Worm (Caenorhabditis elegans): ENCODE measurements around the gene tmem-258.

DNA sequence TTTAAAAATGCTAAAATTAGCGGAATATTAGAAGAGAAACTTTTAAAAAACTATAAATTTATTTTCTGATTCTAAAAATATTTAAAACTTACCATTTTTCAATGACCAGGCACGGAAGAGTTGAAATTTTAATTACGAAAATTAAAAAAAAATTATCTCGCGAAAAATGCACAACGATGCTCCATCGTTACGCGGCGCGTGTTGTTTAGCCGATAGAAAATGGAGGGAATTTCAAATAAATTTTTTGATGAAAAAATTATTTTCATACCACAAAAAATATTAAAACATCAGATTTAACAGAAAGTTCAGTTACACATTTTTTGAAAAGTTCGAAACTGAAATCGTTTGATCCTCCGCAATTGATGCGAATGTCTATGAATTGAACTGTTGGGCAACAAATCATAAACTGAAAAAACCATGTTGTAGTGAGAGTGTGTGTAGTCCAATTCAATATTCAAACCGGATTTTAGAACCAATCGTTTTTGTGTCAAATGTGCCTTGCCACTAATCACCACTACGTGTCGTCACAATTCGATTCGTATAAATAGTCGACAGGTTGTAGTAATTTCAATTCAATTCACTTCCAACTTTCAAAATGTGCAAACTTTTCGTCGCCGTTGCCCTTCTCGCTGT lies 11.7 kb upstream of the tmem-258 start, which contains the start of the genes tofu-2 and spig-1:
- no peak for TF ChIP-seq him-1 (tag; optimal IDR thresholded peaks at IDR 0.05)
- TF ChIP-seq W03F9.2 (tag; optimal IDR thresholded peaks at IDR 0.05) = no peak

Measured in whole organism, L4/young adult.